Worm (Caenorhabditis elegans): ENCODE data around the gene sri-45.

- TF ChIP-seq snpc-4 (tag; optimal IDR thresholded peaks at IDR 0.05) (no peak), nhr-2 (tag; optimal IDR thresholded peaks at IDR 0.05) (no peak), sem-2 (GFP tag; optimal IDR thresholded peaks at IDR 0.05) (no peak), nhr-76 (tag; optimal IDR thresholded peaks at IDR 0.05) (no peak), unc-120 (tag; optimal IDR thresholded peaks at IDR 0.05; ENCODE audit: poor library complexity, severe bottlenecking) (no peak), unc-62 (GFP tag; optimal IDR thresholded peaks at IDR 0.05) (no peak), elt-1 (tag; optimal IDR thresholded peaks at IDR 0.05; ENCODE audit: borderline replicate concordance, insufficient read depth) (no peak)
These were observed 22.1 kb downstream of the sri-45 start, which contains the start of gene K07E8.6 for ce11 chrII:639467-639866.
